Fruit fly (Drosophila melanogaster) whole organism, pupa: ENCODE results near the gene CG5004.

Experiments
- CG10348 ChIP-seq: fragments of 200-800 bp; sonication (Bioruptor generic); IDR thresholded peaks from 2 replicates; pipeline ENCODE4 v1.3.6; 2022; ENCODE audit warnings: missing biosample characterization, missing genetic modification characterization
- CG12605 ChIP-seq: fragments of 200-800 bp; sonication (Bioruptor generic); IDR thresholded peaks from 2 replicates; pipeline ENCODE4 v1.3.6; 2022; ENCODE audit warnings: missing biosample characterization, missing genetic modification characterization
- CG13204 ChIP-seq: fragments of 200-800 bp; sonication (Bioruptor generic); optimal IDR thresholded peaks from 2 replicates; lab custom pipeline; 2018; ENCODE audit warnings: missing biosample characterization, mild to moderate bottlenecking, missing genetic modification characterization, moderate library complexity
- CG14655 ChIP-seq: fragments of 200-800 bp; sonication (Bioruptor generic); optimal IDR thresholded peaks from 3 replicates; lab custom pipeline; 2017; ENCODE audit warnings: mild to moderate bottlenecking, missing biosample characterization, missing genetic modification reagents, missing genetic modification characterization
- CG15710 ChIP-seq: fragments of 200-800 bp; sonication (Bioruptor generic); optimal IDR thresholded peaks from 2 replicates; lab custom pipeline; 2018; ENCODE audit warnings: missing biosample characterization, mild to moderate bottlenecking, missing genetic modification characterization, moderate library complexity
- CG17806 ChIP-seq: fragments of 200-800 bp; sonication (Bioruptor generic); optimal IDR thresholded peaks from 2 replicates; lab custom pipeline; 2018; ENCODE audit warnings: missing biosample characterization, mild to moderate bottlenecking, missing genetic modification characterization, moderate library complexity
- CG32121 ChIP-seq: fragments of 200-800 bp; sonication (Bioruptor generic); IDR thresholded peaks from 2 replicates; pipeline ENCODE4 v1.3.6; 2022; ENCODE audit warnings: missing biosample characterization, missing genetic modification characterization
- CG34367 ChIP-seq: fragments of 200-800 bp; sonication (Bioruptor generic); optimal IDR thresholded peaks from 2 replicates; lab custom pipeline; 2018; ENCODE audit warnings: missing biosample characterization, mild to moderate bottlenecking, missing genetic modification characterization
- CG4496 ChIP-seq: fragments of 200-800 bp; sonication (Bioruptor generic); IDR thresholded peaks from 3 replicates; pipeline ENCODE4 v1.3.6; 2022; ENCODE audit warnings: missing biosample characterization, missing genetic modification characterization
- CG8159 ChIP-seq: fragments of 200-800 bp; sonication (Bioruptor generic); optimal IDR thresholded peaks from 3 replicates; lab custom pipeline; 2018; ENCODE audit warnings: missing biosample characterization, mild to moderate bottlenecking, missing genetic modification characterization, moderate library complexity
- CG8301 ChIP-seq: fragments of 200-800 bp; sonication (Bioruptor generic); optimal IDR thresholded peaks from 2 replicates; lab custom pipeline; 2018; ENCODE audit warnings: missing biosample characterization, mild to moderate bottlenecking, missing genetic modification characterization
- CG9948 ChIP-seq: fragments of 200-800 bp; sonication (Bioruptor generic); optimal IDR thresholded peaks from 2 replicates; lab custom pipeline; 2018; ENCODE audit warnings: missing biosample characterization, mild to moderate bottlenecking, missing genetic modification characterization, moderate library complexity
- D1 ChIP-seq: fragments of 200-800 bp; sonication (Bioruptor generic); optimal IDR thresholded peaks from 2 replicates; lab custom pipeline; 2018; ENCODE audit warnings: missing biosample characterization, mild to moderate bottlenecking, missing genetic modification characterization, moderate library complexity
- EcR ChIP-seq: fragments of 200-800 bp; sonication (Bioruptor generic); optimal IDR thresholded peaks from 3 replicates; lab custom pipeline; 2019; ENCODE audit warnings: missing biosample characterization, missing genetic modification characterization, mild to moderate bottlenecking, moderate library complexity, missing genetic modification reagents
- Ets98B ChIP-seq: fragments of 200-800 bp; sonication (Bioruptor generic); IDR thresholded peaks from 2 replicates; pipeline ENCODE4 v1.3.6; 2022; ENCODE audit warnings: missing biosample characterization, missing genetic modification characterization
- Pif1A ChIP-seq: fragments of 200-800 bp; sonication (Bioruptor generic); optimal IDR thresholded peaks from 3 replicates; lab custom pipeline; 2016; ENCODE audit warnings: missing biosample characterization, missing genetic modification characterization
- Pif1B ChIP-seq: fragments of 200-800 bp; sonication (Bioruptor generic); optimal IDR thresholded peaks from 3 replicates; lab custom pipeline; 2016; ENCODE audit warnings: missing biosample characterization, missing genetic modification characterization
- Snoo ChIP-seq: fragments of 200-800 bp; sonication (Bioruptor generic); optimal IDR thresholded peaks from 3 replicates; lab custom pipeline; 2017; ENCODE audit warnings: missing biosample characterization, mild to moderate bottlenecking, missing genetic modification characterization, inconsistent platforms
- fd96Ca ChIP-seq: fragments of 200-800 bp; sonication (Bioruptor generic); IDR thresholded peaks from 3 replicates; pipeline ENCODE4 v1.3.6; 2022; ENCODE audit warnings: missing biosample characterization, missing genetic modification characterization
- gl ChIP-seq: fragments of 200-800 bp; sonication (Bioruptor generic); optimal IDR thresholded peaks from 2 replicates; lab custom pipeline; 2018; ENCODE audit warnings: missing biosample characterization, mild to moderate bottlenecking, missing genetic modification characterization
- rn ChIP-seq: fragments of 200-800 bp; sonication (Bioruptor generic); IDR thresholded peaks from 2 replicates; pipeline ENCODE4 v1.3.6; 2022; ENCODE audit warnings: missing biosample characterization, missing genetic modification characterization

Gene CG5004

dm6 chrX:17111958-17112953 is 4.9 kb downstream of the CG5004 start:
- peak; percentile 10 for TF ChIP-seq CG34367
- no peak for TF ChIP-seq Pif1B
- no peak for TF ChIP-seq CG12605 (GFP tag; lab: Robert Waterston, UW)
- peak; percentile 33 for TF ChIP-seq CG9948 (tag; lab: Kevin White, UChicago)
- TF ChIP-seq EcR = peak; percentile 93
- peak; percentile 52 for TF ChIP-seq CG8159 (tag; lab: Kevin White, UChicago)
- peak; percentile 39; the same call in 1 of the 3 replicates for TF ChIP-seq CG4496 (GFP tag; lab: Robert Waterston, UW)
- TF ChIP-seq CG13204 (GFP tag; lab: Kevin White, UChicago) = no peak
- peak; percentile 21 for TF ChIP-seq CG17806 (tag; lab: Kevin White, UChicago)
- no peak for TF ChIP-seq rn (GFP tag; lab: Robert Waterston, UW)
- TF ChIP-seq CG8301 (tag; lab: Kevin White, UChicago) = peak; percentile 46
- no peak for TF ChIP-seq Snoo (tag; lab: Kevin White, UChicago)
- TF ChIP-seq D1 (tag; lab: Kevin White, UChicago) = no peak
- no peak for TF ChIP-seq Pif1A
- no peak for TF ChIP-seq CG10348
- no peak for TF ChIP-seq CG32121 (GFP tag; lab: Robert Waterston, UW)
- TF ChIP-seq CG15710 = peak; percentile 32
- TF ChIP-seq CG14655 (GFP tag; lab: Kevin White, UChicago) = peak; percentile 78
- TF ChIP-seq fd96Ca (GFP tag; lab: Robert Waterston, UW) = no peak
- no peak for TF ChIP-seq gl (tag; lab: Kevin White, UChicago)
- no peak for TF ChIP-seq Ets98B (GFP tag; lab: Robert Waterston, UW)

DNA sequence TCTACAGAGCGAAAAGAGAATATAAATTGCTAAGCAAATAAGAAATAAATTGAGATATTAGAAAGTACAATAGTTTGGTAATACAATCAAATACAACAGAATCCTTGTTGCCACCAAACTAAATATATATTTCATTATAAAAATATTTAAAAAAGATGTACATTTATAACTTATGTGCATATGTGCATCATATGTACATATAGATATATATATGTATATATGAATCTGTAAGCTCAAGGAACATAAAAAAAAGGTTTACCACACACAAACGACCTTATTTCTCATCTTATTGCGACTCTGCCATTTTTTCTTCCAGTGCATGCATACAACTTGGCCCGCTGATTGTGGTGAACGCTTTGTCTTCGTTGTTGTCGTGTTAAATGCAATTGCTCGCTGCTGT is 5.9 kb downstream of the CG5004 start:
- TF ChIP-seq rn (GFP tag; lab: Robert Waterston, UW) (no peak), CG10348 (no peak), CG9948 (tag; lab: Kevin White, UChicago) (peak; percentile 70), CG17806 (tag; lab: Kevin White, UChicago) (peak; percentile 42), Pif1B (peak; percentile 70), CG8159 (tag; lab: Kevin White, UChicago) (peak; percentile 62), CG12605 (GFP tag; lab: Robert Waterston, UW) (no peak), gl (tag; lab: Kevin White, UChicago) (no peak), Snoo (tag; lab: Kevin White, UChicago) (peak; percentile 68), Ets98B (GFP tag; lab: Robert Waterston, UW) (peak; percentile 53; the same call in 1 of the 2 replicates), CG34367 (peak; percentile 63), CG4496 (GFP tag; lab: Robert Waterston, UW) (peak; percentile 59; the same call in 1 of the 3 replicates), CG8301 (tag; lab: Kevin White, UChicago) (peak; percentile 34), Pif1A (peak; percentile 8), D1 (tag; lab: Kevin White, UChicago) (no peak), CG32121 (GFP tag; lab: Robert Waterston, UW) (peak; percentile 59), fd96Ca (GFP tag; lab: Robert Waterston, UW) (peak; percentile 47; the same call in 1 of the 3 replicates), CG14655 (GFP tag; lab: Kevin White, UChicago) (peak; percentile 62), CG13204 (GFP tag; lab: Kevin White, UChicago) (no peak), CG15710 (peak; percentile 68), EcR (no peak)

DNA sequence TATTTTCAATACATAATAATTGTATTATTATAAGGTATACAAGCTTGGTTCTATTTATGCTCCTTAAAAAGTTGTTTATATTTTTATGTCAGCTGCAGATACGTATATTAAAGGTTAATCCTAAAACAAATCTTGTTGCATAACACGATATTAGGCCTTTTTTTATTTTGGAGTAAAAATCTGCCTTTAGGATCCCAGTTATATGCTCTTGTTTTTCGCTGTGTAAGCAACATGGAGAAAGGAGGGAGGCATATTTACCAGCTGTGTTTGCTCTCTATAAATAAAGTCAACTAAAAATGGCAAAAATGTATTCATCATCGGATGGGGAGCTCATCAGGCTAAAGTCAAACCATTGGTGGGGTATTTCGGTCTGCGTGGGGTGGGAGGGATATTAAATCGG is 14.2 kb downstream of the CG5004 start:
- TF ChIP-seq CG17806 (tag; lab: Kevin White, UChicago) = peak; percentile 37
- no peak for TF ChIP-seq CG34367
- no peak for TF ChIP-seq CG4496 (GFP tag; lab: Robert Waterston, UW)
- TF ChIP-seq Ets98B (GFP tag; lab: Robert Waterston, UW) = no peak
- no peak for TF ChIP-seq CG10348
- peak; percentile 33 for TF ChIP-seq Pif1A
- TF ChIP-seq CG12605 (GFP tag; lab: Robert Waterston, UW) = no peak
- TF ChIP-seq rn (GFP tag; lab: Robert Waterston, UW) = no peak
- TF ChIP-seq CG8159 (tag; lab: Kevin White, UChicago) = peak; percentile 30
- no peak for TF ChIP-seq Pif1B
- no peak for TF ChIP-seq CG13204 (GFP tag; lab: Kevin White, UChicago)
- no peak for TF ChIP-seq gl (tag; lab: Kevin White, UChicago)
- TF ChIP-seq EcR = no peak
- peak; percentile 55 for TF ChIP-seq CG14655 (GFP tag; lab: Kevin White, UChicago)
- no peak for TF ChIP-seq CG15710
- TF ChIP-seq D1 (tag; lab: Kevin White, UChicago) = no peak
- TF ChIP-seq Snoo (tag; lab: Kevin White, UChicago) = peak; percentile 22
- no peak for TF ChIP-seq CG32121 (GFP tag; lab: Robert Waterston, UW)
- peak; percentile 34 for TF ChIP-seq CG8301 (tag; lab: Kevin White, UChicago)
- TF ChIP-seq CG9948 (tag; lab: Kevin White, UChicago) = peak; percentile 6
- TF ChIP-seq fd96Ca (GFP tag; lab: Robert Waterston, UW) = no peak

- no peak for TF ChIP-seq CG32121 (GFP tag; lab: Robert Waterston, UW)
- TF ChIP-seq Pif1B = no peak
- no peak for TF ChIP-seq CG8159 (tag; lab: Kevin White, UChicago)
- TF ChIP-seq fd96Ca (GFP tag; lab: Robert Waterston, UW) = no peak
- TF ChIP-seq CG15710 = no peak
- no peak for TF ChIP-seq Pif1A
- no peak for TF ChIP-seq Ets98B (GFP tag; lab: Robert Waterston, UW)
- no peak for TF ChIP-seq CG10348
- no peak for TF ChIP-seq CG12605 (GFP tag; lab: Robert Waterston, UW)
- TF ChIP-seq CG14655 (GFP tag; lab: Kevin White, UChicago) = no peak
- no peak for TF ChIP-seq CG8301 (tag; lab: Kevin White, UChicago)
Observed at dm6 chrX:17122425-17123094, 15.2 kb downstream of the CG5004 start.
